Fruit fly (Drosophila melanogaster) whole organism, embryonic: ENCODE data around the gene CG31752.

Source experiments
- Bteb2 ChIP-seq: fragments of 200-800 bp; sonication (Bioruptor generic); optimal IDR thresholded peaks from 2 replicates; lab custom pipeline; 2016; ENCODE audit warnings: missing biosample characterization, missing genetic modification characterization
- CG10321 ChIP-seq: fragments of 200-800 bp; sonication (Bioruptor generic); IDR thresholded peaks from 2 replicates; pipeline ENCODE4 v1.3.6; 2022; ENCODE audit warnings: missing biosample characterization, missing genetic modification characterization
- CG10366 ChIP-seq: fragments of 200-800 bp; sonication (Bioruptor generic); IDR thresholded peaks from 2 replicates; pipeline ENCODE4 v1.3.6; 2022; ENCODE audit warnings: missing biosample characterization, missing genetic modification characterization
- CG11085 ChIP-seq: fragments of 200-800 bp; sonication (Bioruptor generic); IDR thresholded peaks from 2 replicates; pipeline ENCODE4 v1.3.6; 2022; ENCODE audit warnings: missing biosample characterization, missing genetic modification characterization
- CG1233 ChIP-seq: fragments of 200-800 bp; sonication (Bioruptor generic); optimal IDR thresholded peaks from 4 replicates; lab custom pipeline; 2018; ENCODE audit warnings: missing biosample characterization, mild to moderate bottlenecking, missing genetic modification characterization
- CG12942 ChIP-seq: fragments of 200-800 bp; sonication (Bioruptor generic); optimal IDR thresholded peaks from 3 replicates; lab custom pipeline; 2016; ENCODE audit warnings: missing biosample characterization, missing genetic modification characterization
- CG1832 ChIP-seq: fragments of 200-800 bp; sonication (Bioruptor generic); optimal IDR thresholded peaks from 2 replicates; lab custom pipeline; 2017; ENCODE audit warnings: missing biosample characterization, mild to moderate bottlenecking, missing genetic modification characterization, inconsistent platforms
- CG30431 ChIP-seq: fragments of 200-800 bp; sonication (Bioruptor generic); optimal IDR thresholded peaks from 2 replicates; lab custom pipeline; 2017; ENCODE audit warnings: missing biosample characterization, missing genetic modification characterization
- CG3065 ChIP-seq: fragments of 200-800 bp; sonication (Bioruptor generic); optimal IDR thresholded peaks from 2 replicates; lab custom pipeline; 2016; ENCODE audit warnings: missing biosample characterization, missing genetic modification characterization
- CG31388 ChIP-seq: fragments of 200-800 bp; sonication (Bioruptor generic); optimal IDR thresholded peaks from 2 replicates; lab custom pipeline; 2016; ENCODE audit warnings: missing biosample characterization, missing genetic modification characterization
- CG3838 ChIP-seq: fragments of 200-800 bp; sonication (Bioruptor generic); optimal IDR thresholded peaks from 3 replicates; lab custom pipeline; 2016; ENCODE audit warnings: missing biosample characterization, missing genetic modification characterization
- CG3847 ChIP-seq: fragments of 200-800 bp; sonication (Bioruptor generic); IDR thresholded peaks from 2 replicates; pipeline ENCODE4 v1.3.6; 2022; ENCODE audit warnings: missing biosample characterization, missing genetic modification characterization
- CG7963 ChIP-seq: fragments of 200-800 bp; sonication (Bioruptor generic); IDR thresholded peaks from 3 replicates; pipeline ENCODE4 v1.3.6; 2022; ENCODE audit warnings: missing biosample characterization, missing genetic modification characterization; ENCODE audit not compliant: partially characterized antibody
- CG8281 ChIP-seq: fragments of 200-800 bp; sonication (Bioruptor generic); optimal IDR thresholded peaks from 2 replicates; lab custom pipeline; 2018; ENCODE audit warnings: missing biosample characterization, mild to moderate bottlenecking, missing genetic modification characterization, moderate library complexity
- CG8478 ChIP-seq: fragments of >200 bp; optimal IDR thresholded peaks from 2 replicates; lab custom pipeline; 2018
- CG9215 ChIP-seq: fragments of 200-800 bp; sonication (Bioruptor generic); IDR thresholded peaks from 2 replicates; pipeline ENCODE4 v1.3.6; 2022; ENCODE audit warnings: missing biosample characterization, missing genetic modification characterization
- Doc2 ChIP-seq: fragments of 200-800 bp; sonication (Bioruptor generic); IDR thresholded peaks from 2 replicates; pipeline ENCODE4 v1.3.6; 2022; ENCODE audit warnings: missing biosample characterization, missing genetic modification characterization
- Med ChIP-seq: fragments of 200-800 bp; sonication (Bioruptor generic); peaks from one replicate; lab custom pipeline; 2016; ENCODE audit warnings: missing biosample characterization, missing genetic modification characterization, mild to moderate bottlenecking, inconsistent platforms, moderate library complexity
- Mrtf ChIP-seq: fragments of 200-800 bp; sonication (Bioruptor generic); IDR thresholded peaks from 3 replicates; pipeline ENCODE4 v1.3.6; 2022; ENCODE audit warnings: missing biosample characterization, missing genetic modification characterization
- Nf-YB ChIP-seq: fragments of 200-800 bp; sonication (Bioruptor generic); optimal IDR thresholded peaks from 3 replicates; lab custom pipeline; 2019; ENCODE audit warnings: missing biosample characterization, mild to moderate bottlenecking, missing genetic modification characterization, moderate library complexity
- Nf-YC ChIP-seq: fragments of 200-800 bp; optimal IDR thresholded peaks from 3 replicates; lab custom pipeline; 2019; ENCODE audit warnings: missing biosample characterization, mild to moderate bottlenecking, missing genetic modification characterization, moderate library complexity
- Oaz ChIP-seq: fragments of 200-800 bp; sonication (Bioruptor generic); IDR thresholded peaks from 2 replicates; pipeline ENCODE4 v1.3.6; 2022; ENCODE audit warnings: missing biosample characterization, missing genetic modification characterization
- Spps ChIP-seq: fragments of 200-800 bp; sonication (Bioruptor generic); optimal IDR thresholded peaks from 2 replicates; lab custom pipeline; 2018; ENCODE audit warnings: missing biosample characterization, mild to moderate bottlenecking, missing genetic modification characterization
- cg ChIP-seq: fragments of 200-800 bp; sonication (Bioruptor generic); optimal IDR thresholded peaks from 3 replicates; lab custom pipeline; 2019; ENCODE audit warnings: missing biosample characterization, mild to moderate bottlenecking, missing genetic modification characterization, moderate library complexity
- chinmo ChIP-seq: fragments of 200-800 bp; sonication (Bioruptor generic); IDR thresholded peaks from 4 replicates; pipeline ENCODE4 v1.3.6; 2022; ENCODE audit warnings: missing biosample characterization, missing genetic modification characterization; ENCODE audit not compliant: partially characterized antibody
- ci ChIP-seq: fragments of 200-800 bp; sonication (Bioruptor generic); IDR thresholded peaks from 3 replicates; pipeline ENCODE4 v1.3.6; 2022; ENCODE audit warnings: missing biosample characterization, missing genetic modification characterization
- crol ChIP-seq: fragments of 200-800 bp; sonication (Bioruptor generic); IDR thresholded peaks from 2 replicates; pipeline ENCODE4 v1.3.6; 2022; ENCODE audit warnings: missing biosample characterization, missing genetic modification characterization
- dm ChIP-seq: fragments of 200-800 bp; sonication (Bioruptor generic); optimal IDR thresholded peaks from 3 replicates; lab custom pipeline; 2016; ENCODE audit warnings: missing biosample characterization, missing genetic modification characterization
- dmrt99B ChIP-seq: fragments of 200-800 bp; sonication (Bioruptor generic); optimal IDR thresholded peaks from 2 replicates; lab custom pipeline; 2018; ENCODE audit warnings: missing biosample characterization, mild to moderate bottlenecking, missing genetic modification characterization, moderate library complexity
- en ChIP-seq: fragments of 200-800 bp; sonication (Bioruptor generic); optimal IDR thresholded peaks from 2 replicates; lab custom pipeline; 2016; ENCODE audit warnings: missing biosample characterization, missing genetic modification characterization
- ewg ChIP-seq: fragments of 200-800 bp; sonication (Bioruptor generic); optimal IDR thresholded peaks from 3 replicates; lab custom pipeline; 2017; ENCODE audit warnings: mild to moderate bottlenecking, missing biosample characterization, missing genetic modification reagents, missing genetic modification characterization
- exex ChIP-seq: fragments of 200-800 bp; sonication (Bioruptor generic); optimal IDR thresholded peaks from 4 replicates; lab custom pipeline; 2018; ENCODE audit warnings: missing biosample characterization, mild to moderate bottlenecking, missing genetic modification characterization, moderate library complexity
- hb ChIP-seq: fragments of 200-800 bp; sonication (Bioruptor generic); IDR thresholded peaks from 3 replicates; pipeline ENCODE4 v1.3.6; 2022; ENCODE audit warnings: missing biosample characterization, missing genetic modification characterization; ENCODE audit not compliant: partially characterized antibody
- her ChIP-seq: fragments of 200-800 bp; sonication (Bioruptor generic); optimal IDR thresholded peaks from 2 replicates; lab custom pipeline; 2016; ENCODE audit warnings: missing biosample characterization, missing genetic modification characterization
- hth ChIP-seq: fragments of >200 bp; optimal IDR thresholded peaks from 2 replicates; lab custom pipeline; 2017; ENCODE audit warnings: inconsistent platforms
- jigr1 ChIP-seq: fragments of 200-800 bp; sonication (Bioruptor generic); IDR thresholded peaks from 3 replicates; pipeline ENCODE4 v1.3.6; 2022; ENCODE audit warnings: missing biosample characterization, missing genetic modification characterization
- kah ChIP-seq: fragments of 200-800 bp; sonication (Bioruptor generic); optimal IDR thresholded peaks from 2 replicates; lab custom pipeline; 2018; ENCODE audit warnings: missing biosample characterization, mild to moderate bottlenecking, missing genetic modification characterization
- onecut ChIP-seq: fragments of 200-800 bp; sonication (Bioruptor generic); IDR thresholded peaks from 2 replicates; pipeline ENCODE4 v1.3.6; 2022; ENCODE audit warnings: missing biosample characterization, missing genetic modification characterization
- phol ChIP-seq: fragments of 200-800 bp; sonication (Bioruptor generic); optimal IDR thresholded peaks from 3 replicates; lab custom pipeline; 2018; ENCODE audit warnings: missing biosample characterization, mild to moderate bottlenecking, missing genetic modification characterization, moderate library complexity
- prd ChIP-seq, 3 experiments: fragments of >200 bp in 2 of 3; fragments of 200-800 bp in 1 of 3; sonication (Bioruptor generic) in 1 of 3; optimal IDR thresholded peaks in 2 of 3; IDR thresholded peaks in 1 of 3; 2 replicates in 2 of 3; 3 replicates in 1 of 3; pipeline versions ENCODE4 v1.3.6 to Lab custom; 2017 to 2022; ENCODE audit warnings: missing biosample characterization in 1 of 3, missing genetic modification characterization in 1 of 3
- seq ChIP-seq: fragments of 200-800 bp; sonication (Bioruptor generic); IDR thresholded peaks from 2 replicates; pipeline ENCODE4 v1.3.6; 2022; ENCODE audit warnings: missing biosample characterization, missing genetic modification characterization
- sr ChIP-seq: fragments of 200-800 bp; sonication (Bioruptor generic); IDR thresholded peaks from 3 replicates; pipeline ENCODE4 v1.3.6; 2022; ENCODE audit warnings: missing biosample characterization, missing genetic modification characterization
- tio ChIP-seq: fragments of 200-800 bp; sonication (Bioruptor generic); optimal IDR thresholded peaks from 2 replicates; lab custom pipeline; 2017; ENCODE audit warnings: missing biosample characterization, missing genetic modification characterization, inconsistent platforms
- tup ChIP-seq: fragments of 200-800 bp; sonication (Bioruptor generic); optimal IDR thresholded peaks from 2 replicates; lab custom pipeline; 2016; ENCODE audit warnings: missing biosample characterization, mild to moderate bottlenecking, missing genetic modification characterization, moderate library complexity

CG31752 gene

DNA sequence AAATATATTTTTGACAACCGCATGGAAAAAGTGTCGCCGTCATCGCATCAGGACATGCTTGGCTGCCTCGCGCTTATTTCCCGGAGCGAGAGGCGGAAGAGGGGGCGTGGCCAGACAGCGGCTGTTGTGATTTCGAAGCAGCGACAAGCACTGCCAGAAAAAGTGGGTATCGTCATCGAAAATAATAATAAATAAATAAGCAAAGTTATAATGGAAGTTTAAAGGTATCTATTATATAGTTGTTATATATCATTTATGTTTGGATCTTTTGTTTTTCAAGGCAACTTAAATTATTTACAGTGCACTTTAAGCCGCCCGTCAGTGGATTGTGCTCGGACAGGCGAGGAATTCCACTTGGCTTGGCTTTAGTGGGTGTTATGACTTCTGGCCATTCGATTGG, 48.2 kb upstream of the CG31752 start (continued):
- TF ChIP-seq dmrt99B (tag; lab: Kevin White, UChicago) (peak; percentile 16), phol (peak; percentile 12), Doc2 (GFP tag; lab: Robert Waterston, UW) (no peak), CG30431 (no peak), jigr1 (no peak), prd (optimal IDR thresholded peaks at IDR 0.05; lab: Kevin White, UChicago) (no peak), prd (GFP tag; IDR thresholded peaks at IDR 0.05; lab: Robert Waterston, UW) (peak; percentile 60; the same call in 2 of the 3 replicates), chinmo (no peak)
- TF ChIP-seq, all 482 proteins: peak for 48

DNA sequence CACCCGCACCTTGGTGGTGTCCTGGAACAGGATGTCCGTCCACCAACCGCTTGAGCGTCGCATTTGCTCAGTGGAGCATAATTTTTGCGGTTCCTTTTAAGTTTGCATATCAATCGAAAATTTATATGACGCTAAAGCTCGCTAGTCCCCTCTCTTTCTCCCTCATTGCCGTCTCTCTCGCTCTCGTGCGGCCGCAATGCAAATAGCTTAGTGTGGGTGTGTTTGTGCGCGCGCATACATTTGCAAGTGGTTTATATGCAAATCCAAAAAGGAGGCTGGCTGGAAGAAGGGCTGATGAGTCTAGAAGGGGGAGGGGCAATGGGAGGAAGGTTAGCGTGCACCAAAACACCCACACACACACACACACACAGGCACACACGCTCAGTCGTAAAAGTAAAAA, 45.8 kb upstream of the CG31752 start:
- TF ChIP-seq seq (GFP tag; lab: Robert Waterston, UW) (0 out of 2 replicates have a peak, but pooled peaks have one; percentile 37), exex (tag; lab: Kevin White, UChicago) (no peak), CG9215 (GFP tag; lab: Robert Waterston, UW) (no peak), cg (GFP tag; lab: Kevin White, UChicago) (peak; percentile 56), CG3838 (GFP tag; lab: Kevin White, UChicago) (no peak), ci (GFP tag; lab: Robert Waterston, UW) (0 out of 3 replicates have a peak, but pooled peaks have one; percentile 34), Oaz (no peak), dm (GFP tag; lab: Kevin White, UChicago) (no peak), Mrtf (no peak), CG3065 (GFP tag; lab: Kevin White, UChicago) (no peak), CG31388 (GFP tag; lab: Kevin White, UChicago) (no peak), CG7963 (GFP tag; lab: Robert Waterston, UW) (no peak), Nf-YB (GFP tag; lab: Kevin White, UChicago) (peak; percentile 49), Nf-YC (tag; lab: Kevin White, UChicago) (peak; percentile 72), hb (GFP tag; lab: Robert Waterston, UW) (0 out of 3 replicates have a peak, but pooled peaks have one; percentile 9), crol (GFP tag; lab: Robert Waterston, UW) (peak; percentile 35), CG3847 (GFP tag; lab: Robert Waterston, UW) (0 out of 2 replicates have a peak, but pooled peaks have one; percentile 6), Med (GFP tag; lab: Kevin White, UChicago) (peak; percentile 11), CG10321 (GFP tag; lab: Robert Waterston, UW) (peak; percentile 66; the same call in 1 of the 2 replicates), CG1832 (peak; percentile 54), CG8478 (lab: Kevin White, UChicago) (no peak), kah (no peak), ewg (peak; percentile 85), CG12942 (GFP tag; lab: Kevin White, UChicago) (no peak), sr (no peak), en (no peak), hth (lab: Kevin White, UChicago) (no peak), CG10366 (GFP tag; lab: Robert Waterston, UW) (no peak), CG1233 (GFP tag; lab: Kevin White, UChicago) (no peak), Bteb2 (no peak), CG11085 (no peak)

DNA sequence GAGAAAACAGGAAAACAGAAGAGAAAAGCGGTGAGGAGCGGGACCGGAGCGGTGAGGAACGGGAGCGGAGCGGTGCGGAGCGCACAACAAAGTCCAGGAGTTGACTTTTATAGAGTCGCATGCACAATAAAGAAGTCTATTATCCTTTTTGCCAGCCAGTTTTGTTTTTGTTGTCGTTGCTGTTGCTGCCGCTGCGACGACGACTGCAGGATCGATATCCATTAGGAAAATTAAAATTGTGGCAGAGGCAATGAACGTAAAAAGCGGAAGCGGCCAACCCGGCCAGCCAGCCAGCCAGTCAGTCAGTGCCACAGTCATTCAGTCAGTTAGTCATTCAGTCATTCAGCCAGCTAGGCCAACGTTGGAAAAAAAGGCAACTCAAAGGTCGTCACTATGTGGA, 43.7 kb upstream of the CG31752 start:
- peak; percentile 89 for TF ChIP-seq CG8281
- TF ChIP-seq Spps (tag; lab: Kevin White, UChicago) = no peak
- peak; percentile 58 for TF ChIP-seq tup (GFP tag; lab: Kevin White, UChicago)
- no peak for TF ChIP-seq tio (GFP tag; lab: Kevin White, UChicago)
- TF ChIP-seq onecut (GFP tag; lab: Robert Waterston, UW) = peak; percentile 60
- TF ChIP-seq her (GFP tag; lab: Kevin White, UChicago) = no peak
